Worm (Caenorhabditis elegans) whole organism, L4/young adult: Measurements from ENCODE around the gene srw-127.

Experiments used
- dao-5 ChIP-seq: sonication (generic microtip); optimal IDR thresholded peaks from 2 replicates; lab custom pipeline; 2016; ENCODE audit warnings: missing genotype, missing genetic modification characterization, moderate library complexity, missing compliant biosample characterization
- him-1 ChIP-seq: sonication (generic microtip); optimal IDR thresholded peaks from 2 replicates; lab custom pipeline; 2016; ENCODE audit warnings: missing genotype, missing genetic modification reagents, missing genetic modification characterization, missing compliant biosample characterization

ce11 chrV:6985943-6986342 is 26.8 kb upstream of the srw-127 start, which contains the start of gene nhr-163:
- no peak for TF ChIP-seq him-1 (tag; lab: Kevin White, UChicago)
- TF ChIP-seq dao-5: no peak
